Worm (Caenorhabditis elegans) whole organism, dauer: ENCODE results near the gene stg-1.

Source experiments
- unc-62 ChIP-seq: sonication (generic microtip); optimal IDR thresholded peaks from 2 replicates; lab custom pipeline; 2017; ENCODE audit warnings: missing biosample characterization, missing genetic modification reagents, missing genetic modification characterization

Gene stg-1

ce11 chrII:10014384-10014783, 46.1 kb downstream of the stg-1 start:
- TF ChIP-seq unc-62 (GFP tag; lab: Kevin White, UChicago), result no peak

- TF ChIP-seq unc-62 (GFP tag; lab: Kevin White, UChicago), result no peak
Measured at ce11 chrII:10012490-10012889, 48.0 kb downstream of the stg-1 start.

ce11 chrII:10011733-10012132, 48.7 kb downstream of the stg-1 start:
- TF ChIP-seq unc-62 (GFP tag; lab: Kevin White, UChicago), result no peak

ce11 chrII:10010914-10011313, 49.5 kb downstream of the stg-1 start:
- no peak for TF ChIP-seq unc-62 (GFP tag; lab: Kevin White, UChicago)

ce11 chrII:10008552-10008951, 51.9 kb downstream of the stg-1 start:
- no peak for TF ChIP-seq unc-62 (GFP tag; lab: Kevin White, UChicago)

- TF ChIP-seq unc-62 (GFP tag; lab: Kevin White, UChicago), result no peak
Measured at ce11 chrII:10007917-10008316, 52.5 kb downstream of the stg-1 start, which contains the start of gene ZK892.5. ZK892.5 (plus strand) TSS chrII:10008217.
